Worm (Caenorhabditis elegans) whole organism, late embryonic: Measurements from ENCODE around the gene F13B12.4.

Source experiments
- T23F11.4 ChIP-seq: fragments of 200-800 bp; sonication (Bioruptor generic); optimal IDR thresholded peaks from 2 replicates; lab custom pipeline; 2018; ENCODE audit warnings: mild to moderate bottlenecking, missing genetic modification characterization, missing compliant biosample characterization
- ceh-45 ChIP-seq: fragments of 200-800 bp; sonication (Bioruptor generic); IDR thresholded peaks from 2 replicates; pipeline ENCODE4 v1.3.6; 2022; ENCODE audit warnings: missing genetic modification reagents, missing genetic modification characterization, missing compliant biosample characterization
- dve-1 ChIP-seq: sonication (generic microtip); optimal IDR thresholded peaks from 2 replicates; lab custom pipeline; 2017; ENCODE audit warnings: antibody characterized with exemption, mild to moderate bottlenecking, missing genetic modification characterization, missing compliant biosample characterization
- hlh-15 ChIP-seq: sonication (generic microtip); optimal IDR thresholded peaks from 2 replicates; lab custom pipeline; 2016; ENCODE audit warnings: missing genetic modification characterization, missing compliant biosample characterization
- hlh-6 ChIP-seq: sonication (generic microtip); optimal IDR thresholded peaks from 2 replicates; lab custom pipeline; 2016; ENCODE audit warnings: missing genotype, missing genetic modification characterization, missing compliant biosample characterization
- mec-3 ChIP-seq: sonication (generic microtip); optimal IDR thresholded peaks from 2 replicates; lab custom pipeline; 2016; ENCODE audit warnings: borderline replicate concordance, missing genetic modification characterization, missing compliant biosample characterization
- pat-9 ChIP-seq: fragments of 200-800 bp; sonication (Bioruptor generic); optimal IDR thresholded peaks from 2 replicates; lab custom pipeline; 2018; ENCODE audit warnings: mild to moderate bottlenecking, missing genetic modification characterization, moderate library complexity, missing compliant biosample characterization
- ref-2 ChIP-seq: sonication (generic microtip); optimal IDR thresholded peaks from 2 replicates; lab custom pipeline; 2016; ENCODE audit warnings: missing genetic modification characterization, missing compliant biosample characterization
- tbx-2 ChIP-seq: sonication (generic microtip); optimal IDR thresholded peaks from 2 replicates; lab custom pipeline; 2016; ENCODE audit warnings: missing genetic modification characterization, missing compliant biosample characterization
- tbx-7 ChIP-seq: sonication (generic microtip); optimal IDR thresholded peaks from 2 replicates; lab custom pipeline; 2016; ENCODE audit warnings: missing genotype, missing genetic modification characterization, missing compliant biosample characterization

ce11 chrIV:10483607-10484117, 34.0 kb upstream of the F13B12.4 start, which contains the start of the genes F01D4.5 and ced-5:
- TF ChIP-seq ref-2 (tag; lab: Kevin White, UChicago) (peak; percentile 73), tbx-7 (tag; lab: Kevin White, UChicago) (peak; percentile 85), pat-9 (tag; lab: Kevin White, UChicago) (no peak), mec-3 (tag; lab: Kevin White, UChicago) (no peak), hlh-6 (tag; lab: Kevin White, UChicago) (peak; percentile 26), T23F11.4 (GFP tag; lab: Kevin White, UChicago) (no peak), ceh-45 (GFP tag; lab: Robert Waterston, UW) (no peak), dve-1 (no peak), tbx-2 (tag; lab: Kevin White, UChicago) (peak; percentile 78), hlh-15 (tag; lab: Kevin White, UChicago) (no peak)
